Worm (Caenorhabditis elegans) whole organism, L1 larva: ENCODE data around the gene Y49E10.10.

ENCODE experiments used
- C04F5.9 ChIP-seq: sonication (generic microtip); optimal IDR thresholded peaks from 2 replicates; lab custom pipeline; 2016; ENCODE audit warnings: missing genetic modification characterization, missing compliant biosample characterization
- ama-1 ChIP-seq: fragments of 150-350 bp; optimal IDR thresholded peaks from 2 replicates; lab custom pipeline; 2014
- efl-1 ChIP-seq, 4 experiments: fragments of 150-350 bp; optimal IDR thresholded peaks in 3 of 4; peaks in 1 of 4; 1 replicate in 1 of 4; 2 replicates in 3 of 4; lab custom pipeline; 2014; ENCODE audit warnings: missing biosample characterization in 2 of 4, missing genetic modification characterization in 2 of 4, missing genetic modification reagents in 2 of 4
- lin-15B ChIP-seq: fragments of 150-350 bp; sonication (generic microtip); optimal IDR thresholded peaks from 3 replicates; lab custom pipeline; 2014; ENCODE audit warnings: missing biosample characterization, missing genetic modification characterization
- mef-2 ChIP-seq: fragments of 150-350 bp; optimal IDR thresholded peaks from 2 replicates; lab custom pipeline; 2014; ENCODE audit warnings: missing biosample characterization, missing genetic modification characterization
- snu-23 ChIP-seq: sonication (generic microtip); optimal IDR thresholded peaks from 2 replicates; lab custom pipeline; 2016; ENCODE audit warnings: missing genetic modification characterization, missing compliant biosample characterization
- ztf-11 ChIP-seq, 2 experiments: sonication (generic microtip); optimal IDR thresholded peaks; 2 replicates each; lab custom pipeline; 2016 to 2017; ENCODE audit warnings: missing genetic modification characterization in 2 of 2, missing biosample characterization in 1 of 2, missing compliant biosample characterization in 1 of 2
- ztf-4 ChIP-seq: fragments of 150-350 bp; optimal IDR thresholded peaks from 2 replicates; lab custom pipeline; 2014; ENCODE audit warnings: missing biosample characterization, missing genetic modification characterization

- no peak for TF ChIP-seq snu-23 (GFP tag; lab: Kevin White, UChicago)
- TF ChIP-seq efl-1 (optimal IDR thresholded peaks at IDR 0.05; lab: Kevin White, UChicago), result no peak
- TF ChIP-seq efl-1 (GFP tag; optimal IDR thresholded peaks at IDR 0.05 in 1 of 2; lab: Kevin White, UChicago), result no peak
- no peak for TF ChIP-seq ztf-4 (tag; lab: Kevin White, UChicago)
- TF ChIP-seq lin-15B (tag; lab: Kevin White, UChicago), result no peak
- no peak for TF ChIP-seq mef-2 (tag; lab: Kevin White, UChicago)
- TF ChIP-seq ama-1, result no peak
- no peak for TF ChIP-seq C04F5.9 (tag; lab: Kevin White, UChicago)
- no peak for TF ChIP-seq ztf-11 (tag; optimal IDR thresholded peaks at IDR 0.05; lab: Kevin White, UChicago)
Observed at ce11 chrIII:12356588-12356987, 38.7 kb upstream of the Y49E10.10 start.
